Worm (Caenorhabditis elegans): Measurements from ENCODE around the gene C07H6.2.

The C07H6.2 gene

ce11 chrIII:7495616-7496146, 25.1 kb upstream of the C07H6.2 start (continued):
- no peak for TF ChIP-seq mel-28 (tag; optimal IDR thresholded peaks at IDR 0.05; ENCODE audit: borderline replicate concordance)
- peak; percentile 6 for TF ChIP-seq B0336.3 (GFP tag; IDR thresholded peaks at IDR 0.05)
- no peak for TF ChIP-seq F55B11.4 (tag; optimal IDR thresholded peaks at IDR 0.05; ENCODE audit: borderline replicate concordance, insufficient read depth)
- no peak for TF ChIP-seq xnd-1 (tag; optimal IDR thresholded peaks at IDR 0.05)
- no peak for TF ChIP-seq madf-10 (tag; optimal IDR thresholded peaks at IDR 0.05)
- TF ChIP-seq F37B4.10 (GFP tag; IDR thresholded peaks at IDR 0.05): no peak
- no peak; the same call in 1 of the 2 replicates for TF ChIP-seq ceh-58 (GFP tag; IDR thresholded peaks at IDR 0.05)
- TF ChIP-seq bed-2 (GFP tag; IDR thresholded peaks at IDR 0.05): no peak
- no peak for TF ChIP-seq snpc-3.4 (tag; optimal IDR thresholded peaks at IDR 0.05)
- TF ChIP-seq repo-1 (tag; optimal IDR thresholded peaks at IDR 0.05): no peak
- no peak for TF ChIP-seq B0035.1 (tag; optimal IDR thresholded peaks at IDR 0.05)
- no peak for TF ChIP-seq F57C9.4 (tag; optimal IDR thresholded peaks at IDR 0.05)
- TF ChIP-seq hmg-1.2 (GFP tag; IDR thresholded peaks at IDR 0.05): no peak; the same call in 1 of the 2 replicates
- no peak for TF ChIP-seq F22D6.2 (tag; optimal IDR thresholded peaks at IDR 0.05)
- no peak for TF ChIP-seq sptf-2 (GFP tag; optimal IDR thresholded peaks at IDR 0.05)
- no peak for TF ChIP-seq F57A8.1 (GFP tag; optimal IDR thresholded peaks at IDR 0.05)
- TF ChIP-seq ztf-28 (GFP tag; IDR thresholded peaks at IDR 0.05): no peak
- no peak for TF ChIP-seq hlh-26 (GFP tag; conservative IDR thresholded peaks at IDR 0.05)
- TF ChIP-seq mxl-1 (tag; optimal IDR thresholded peaks at IDR 0.05): no peak
- TF ChIP-seq C06A6.2 (GFP tag; conservative IDR thresholded peaks at IDR 0.05): no peak
- TF ChIP-seq cebp-1 (GFP tag; IDR thresholded peaks at IDR 0.05): no peak
- peak; percentile 26 for TF ChIP-seq cebp-1 (tag; optimal IDR thresholded peaks at IDR 0.05)
- 0 out of 2 replicates have a peak, but pooled peaks have one; percentile 2 for TF ChIP-seq F39B2.1 (GFP tag; IDR thresholded peaks at IDR 0.05)
- no peak for TF ChIP-seq efl-1 (GFP tag; optimal IDR thresholded peaks at IDR 0.05)
- no peak for TF ChIP-seq let-526 (GFP tag; IDR thresholded peaks at IDR 0.05)
- no peak for TF ChIP-seq T07F8.4 (tag; optimal IDR thresholded peaks at IDR 0.05)
- no peak for TF ChIP-seq unc-62 (GFP tag; optimal IDR thresholded peaks at IDR 0.05)
- no peak for TF ChIP-seq tlf-1 (GFP tag; optimal IDR thresholded peaks at IDR 0.05)
- TF ChIP-seq nfyb-1 (GFP tag; IDR thresholded peaks at IDR 0.05): 0 out of 2 replicates have a peak, but pooled peaks have one; percentile 10
- peak; percentile 17 for TF ChIP-seq lsl-1 (GFP tag; optimal IDR thresholded peaks at IDR 0.05)
- TF ChIP-seq Y53G8AR.9 (GFP tag; conservative IDR thresholded peaks at IDR 0.05): peak; percentile 76; the same call in 1 of the 2 replicates
- TF ChIP-seq hsf-1 (GFP tag; IDR thresholded peaks at IDR 0.05): 0 out of 2 replicates have a peak, but pooled peaks have one; percentile 50
- no peak for TF ChIP-seq B0261.1 (tag; optimal IDR thresholded peaks at IDR 0.05)
- TF ChIP-seq lag-1 (GFP tag; IDR thresholded peaks at IDR 0.05): 0 out of 2 replicates have a peak, but pooled peaks have one; percentile 20
- no peak for TF ChIP-seq nhr-27 (tag; optimal IDR thresholded peaks at IDR 0.05)
- peak; percentile 42; the same call in 1 of the 2 replicates for TF ChIP-seq attf-6 (GFP tag; IDR thresholded peaks at IDR 0.05)
- 0 out of 2 replicates have a peak, but pooled peaks have one; percentile 19 for TF ChIP-seq ekl-4 (GFP tag; IDR thresholded peaks at IDR 0.05)
- TF ChIP-seq madf-6 (GFP tag; IDR thresholded peaks at IDR 0.05): peak; percentile 62
- 0 out of 2 replicates have a peak, but pooled peaks have one; percentile 6 for TF ChIP-seq rcor-1 (GFP tag; IDR thresholded peaks at IDR 0.05)
- no peak for TF ChIP-seq B0019.2 (GFP tag; conservative IDR thresholded peaks at IDR 0.05)
- TF ChIP-seq ceh-91 (GFP tag; IDR thresholded peaks at IDR 0.05): no peak
- TF ChIP-seq tbx-9 (tag; optimal IDR thresholded peaks at IDR 0.05; ENCODE audit: borderline replicate concordance): no peak
- no peak for TF ChIP-seq madf-8 (GFP tag; conservative IDR thresholded peaks at IDR 0.05)
- no peak for TF ChIP-seq ets-4 (GFP tag; optimal IDR thresholded peaks at IDR 0.05)
- no peak for TF ChIP-seq atf-7 (tag; optimal IDR thresholded peaks at IDR 0.05)
- no peak for TF ChIP-seq somi-1 (GFP tag; optimal IDR thresholded peaks at IDR 0.05)
- TF ChIP-seq dpl-1 (GFP tag; optimal IDR thresholded peaks at IDR 0.05): no peak
- no peak for TF ChIP-seq nfya-1 (tag; optimal IDR thresholded peaks at IDR 0.05; ENCODE audit: borderline replicate concordance, insufficient read depth)
